Fruit fly (Drosophila melanogaster): Measurements from ENCODE around the gene ZnT77C.

DNA sequence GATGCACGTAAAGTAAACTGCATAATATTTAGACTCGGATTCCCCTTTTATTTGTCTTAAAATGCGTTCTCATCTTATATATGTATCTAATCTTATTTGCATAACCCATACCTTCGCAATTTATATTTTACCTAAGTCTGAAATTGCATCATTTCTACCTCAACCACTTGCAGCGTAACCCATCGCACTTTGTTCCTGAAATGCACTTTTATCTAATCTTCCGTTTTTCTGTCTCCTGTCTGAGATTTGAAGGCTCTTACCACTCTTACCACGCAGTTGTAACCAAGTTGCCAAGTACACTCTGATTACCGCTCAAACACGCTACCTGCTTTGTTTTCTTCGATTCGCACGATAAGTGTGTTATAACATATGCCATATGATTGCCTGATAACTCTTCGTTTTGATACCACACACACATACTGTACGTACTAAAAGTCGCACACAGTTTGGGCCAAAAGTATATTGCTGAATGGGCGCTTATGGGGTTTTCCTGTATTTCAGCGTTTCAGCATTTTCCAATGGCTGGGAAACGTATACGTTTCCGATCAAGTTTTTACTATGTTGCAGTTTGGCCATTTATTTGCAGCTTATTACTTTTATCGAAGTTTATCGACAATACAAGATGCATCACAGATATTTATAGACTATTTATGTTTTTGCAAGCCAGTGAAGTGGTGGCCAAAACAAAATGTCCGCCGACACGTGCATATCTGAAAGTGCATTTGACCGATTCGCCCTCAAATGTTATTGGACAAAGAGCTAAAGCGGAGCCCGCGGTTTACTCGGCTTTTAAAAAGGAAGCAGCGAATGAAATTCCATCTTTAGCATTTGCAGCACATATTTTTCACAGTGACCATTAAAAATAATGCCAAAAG is 44.6 kb upstream of the ZnT77C start:
- no peak for TF ChIP-seq CG8478 (optimal IDR thresholded peaks at IDR 0.05)
- TF ChIP-seq CTCF (optimal IDR thresholded peaks at IDR 0.05), result no peak

All from S2 (cell line).